Worm (Caenorhabditis elegans) whole organism, L1 larva: ENCODE results near the gene W03C9.6.

Experiments
- C04F5.9 ChIP-seq: sonication (generic microtip); optimal IDR thresholded peaks from 2 replicates; lab custom pipeline; 2016; ENCODE audit warnings: missing genetic modification characterization, missing compliant biosample characterization
- C34B4.2 ChIP-seq: sonication (generic microtip); optimal IDR thresholded peaks from 2 replicates; lab custom pipeline; 2017; ENCODE audit warnings: mild to moderate bottlenecking, missing genetic modification characterization, missing compliant biosample characterization
- F16B12.6 ChIP-seq: fragments of 150-350 bp; optimal IDR thresholded peaks from 2 replicates; lab custom pipeline; 2014; ENCODE audit warnings: missing biosample characterization, missing genetic modification characterization
- alr-1 ChIP-seq: fragments of 200-800 bp; sonication (Bioruptor generic); optimal IDR thresholded peaks from 2 replicates; lab custom pipeline; 2018; ENCODE audit warnings: borderline replicate concordance, mild to moderate bottlenecking, missing genetic modification characterization, missing compliant biosample characterization
- aly-2 ChIP-seq: fragments of 150-350 bp; optimal IDR thresholded peaks from 2 replicates; lab custom pipeline; 2014; ENCODE audit warnings: missing biosample characterization, missing genetic modification characterization
- ceh-63 ChIP-seq: fragments of 200-800 bp; sonication (Bioruptor generic); optimal IDR thresholded peaks from 2 replicates; lab custom pipeline; 2018; ENCODE audit warnings: mild to moderate bottlenecking, missing genetic modification characterization, missing compliant biosample characterization
- ceh-8 ChIP-seq: fragments of 200-800 bp; sonication (Bioruptor generic); optimal IDR thresholded peaks from 2 replicates; lab custom pipeline; 2018; ENCODE audit warnings: mild to moderate bottlenecking, missing genetic modification characterization, moderate library complexity, missing compliant biosample characterization
- ceh-82 ChIP-seq, 3 experiments: fragments of 150-350 bp in 1 of 3; sonication (generic microtip) in 2 of 3; optimal IDR thresholded peaks; 2 replicates each; lab custom pipeline; 2014 to 2017; ENCODE audit warnings: missing biosample characterization in 3 of 3, missing genetic modification characterization in 3 of 3
- ceh-88 ChIP-seq: fragments of 200-800 bp; sonication (Bioruptor generic); IDR thresholded peaks from 2 replicates; pipeline ENCODE4 v1.3.6; 2022; ENCODE audit warnings: missing genetic modification characterization, missing compliant biosample characterization
- ceh-90 ChIP-seq: sonication (generic microtip); optimal IDR thresholded peaks from 2 replicates; lab custom pipeline; 2016; ENCODE audit warnings: missing genetic modification characterization, missing compliant biosample characterization
- ces-1 ChIP-seq: fragments of 150-350 bp; optimal IDR thresholded peaks from 2 replicates; lab custom pipeline; 2014; ENCODE audit warnings: missing biosample characterization, missing genetic modification reagents, missing genetic modification characterization
- dsc-1 ChIP-seq: sonication (generic microtip); optimal IDR thresholded peaks from 2 replicates; lab custom pipeline; 2016; ENCODE audit warnings: mild to moderate bottlenecking, missing genetic modification characterization, missing compliant biosample characterization
- egl-13 ChIP-seq: sonication (generic microtip); optimal IDR thresholded peaks from 2 replicates; lab custom pipeline; 2016; ENCODE audit warnings: missing genotype, missing genetic modification reagents, missing genetic modification characterization, missing compliant biosample characterization
- egl-27 ChIP-seq, 2 experiments: fragments of 150-350 bp in 1 of 2; sonication (generic microtip); optimal IDR thresholded peaks; 3 replicates each; lab custom pipeline; 2017 to 2018; ENCODE audit warnings: missing biosample characterization in 2 of 2, missing genetic modification characterization in 2 of 2, missing genetic modification reagents in 2 of 2
- elt-2 ChIP-seq: sonication (generic microtip); optimal IDR thresholded peaks from 2 replicates; lab custom pipeline; 2016; ENCODE audit warnings: missing genetic modification characterization, mild to moderate bottlenecking, inconsistent platforms, missing compliant biosample characterization, missing genetic modification reagents
- elt-3 ChIP-seq, 6 experiments: fragments of 150-350 bp in 1 of 6; sonication (generic microtip); optimal IDR thresholded peaks; 2 replicates each; lab custom pipeline; 2017 to 2018; ENCODE audit warnings: missing biosample characterization in 6 of 6, missing genetic modification characterization in 6 of 6, inconsistent platforms in 1 of 6
- ets-5 ChIP-seq: fragments of 200-800 bp; sonication (Bioruptor generic); IDR thresholded peaks from 2 replicates; pipeline ENCODE4 v1.3.6; 2022; ENCODE audit warnings: missing genetic modification characterization, missing compliant biosample characterization
- hlh-17 ChIP-seq: fragments of 200-800 bp; sonication (Bioruptor generic); optimal IDR thresholded peaks from 2 replicates; lab custom pipeline; 2018; ENCODE audit warnings: missing genetic modification characterization, mild to moderate bottlenecking, missing compliant biosample characterization, moderate library complexity, borderline replicate concordance
- hlh-4 ChIP-seq: sonication (generic microtip); optimal IDR thresholded peaks from 2 replicates; lab custom pipeline; 2016; ENCODE audit warnings: mild to moderate bottlenecking, missing genetic modification characterization, missing compliant biosample characterization
- hpl-2 ChIP-seq: fragments of 150-350 bp; optimal IDR thresholded peaks from 2 replicates; lab custom pipeline; 2014; ENCODE audit warnings: missing biosample characterization, missing genetic modification reagents, missing genetic modification characterization
- irx-1 ChIP-seq: sonication (generic microtip); optimal IDR thresholded peaks from 2 replicates; lab custom pipeline; 2016; ENCODE audit warnings: missing genetic modification characterization, missing compliant biosample characterization
- lir-3 ChIP-seq: sonication (generic microtip); optimal IDR thresholded peaks from 2 replicates; lab custom pipeline; 2016; ENCODE audit warnings: mild to moderate bottlenecking, missing genetic modification characterization, moderate library complexity, missing compliant biosample characterization; ENCODE audit not compliant: poor library complexity
- lsy-2 ChIP-seq, 2 experiments: fragments of 150-350 bp; optimal IDR thresholded peaks; 2 replicates each; lab custom pipeline; 2014; ENCODE audit warnings: missing biosample characterization in 2 of 2, missing genetic modification characterization in 2 of 2
- mef-2 ChIP-seq: fragments of 150-350 bp; optimal IDR thresholded peaks from 2 replicates; lab custom pipeline; 2014; ENCODE audit warnings: missing biosample characterization, missing genetic modification characterization
- nhr-237 ChIP-seq: fragments of 150-350 bp; optimal IDR thresholded peaks from 2 replicates; lab custom pipeline; 2014; ENCODE audit warnings: missing biosample characterization, missing genetic modification characterization
- nhr-76 ChIP-seq: sonication (generic microtip); optimal IDR thresholded peaks from 2 replicates; lab custom pipeline; 2017; ENCODE audit warnings: missing biosample characterization, missing genetic modification characterization
- pag-3 ChIP-seq: sonication (generic microtip); optimal IDR thresholded peaks from 2 replicates; lab custom pipeline; 2017; ENCODE audit warnings: missing genetic modification characterization, mild to moderate bottlenecking, missing compliant biosample characterization, antibody characterized with exemption, borderline replicate concordance; ENCODE audit not compliant: insufficient read depth
- pqm-1 ChIP-seq: sonication (generic microtip); optimal IDR thresholded peaks from 3 replicates; lab custom pipeline; 2017; ENCODE audit warnings: missing biosample characterization, missing genetic modification characterization
- skn-1 ChIP-seq: fragments of 150-350 bp; optimal IDR thresholded peaks from 2 replicates; lab custom pipeline; 2014; ENCODE audit warnings: missing biosample characterization, missing genetic modification characterization
- snpc-4 ChIP-seq: fragments of 150-350 bp; optimal IDR thresholded peaks from 2 replicates; lab custom pipeline; 2014; ENCODE audit warnings: missing biosample characterization, missing genetic modification characterization
- snu-23 ChIP-seq: sonication (generic microtip); optimal IDR thresholded peaks from 2 replicates; lab custom pipeline; 2016; ENCODE audit warnings: missing genetic modification characterization, missing compliant biosample characterization
- sox-4 ChIP-seq: sonication (generic microtip); optimal IDR thresholded peaks from 2 replicates; lab custom pipeline; 2016; ENCODE audit warnings: missing genetic modification characterization, missing compliant biosample characterization
- sptf-1 ChIP-seq: fragments of 150-350 bp; optimal IDR thresholded peaks from 2 replicates; lab custom pipeline; 2014; ENCODE audit warnings: missing biosample characterization, missing genetic modification characterization
- sup-37 ChIP-seq: fragments of 200-800 bp; sonication (Bioruptor generic); optimal IDR thresholded peaks from 2 replicates; lab custom pipeline; 2018; ENCODE audit warnings: mild to moderate bottlenecking, missing genetic modification characterization, missing compliant biosample characterization
- unc-62 ChIP-seq: fragments of 150-350 bp; optimal IDR thresholded peaks from 2 replicates; lab custom pipeline; 2014; ENCODE audit warnings: missing biosample characterization, missing genetic modification reagents, missing genetic modification characterization
- unc-86 ChIP-seq: sonication (generic microtip); optimal IDR thresholded peaks from 2 replicates; lab custom pipeline; 2016; ENCODE audit warnings: missing genetic modification characterization, missing compliant biosample characterization
- unc-98 ChIP-seq: fragments of 200-800 bp; sonication (Bioruptor generic); IDR thresholded peaks from 2 replicates; pipeline ENCODE4 v1.3.6; 2022; ENCODE audit warnings: missing genetic modification characterization, missing compliant biosample characterization
- vab-15 ChIP-seq: sonication (generic microtip); optimal IDR thresholded peaks from 2 replicates; lab custom pipeline; 2017; ENCODE audit warnings: missing genotype, mild to moderate bottlenecking, missing genetic modification characterization, missing compliant biosample characterization
- zag-1 ChIP-seq: fragments of 150-350 bp; optimal IDR thresholded peaks from 2 replicates; lab custom pipeline; 2014; ENCODE audit warnings: missing biosample characterization, missing genetic modification characterization
- zip-4 ChIP-seq: fragments of 200-800 bp; sonication (Bioruptor generic); optimal IDR thresholded peaks from 2 replicates; lab custom pipeline; 2018; ENCODE audit warnings: mild to moderate bottlenecking, missing genetic modification characterization, moderate library complexity, missing compliant biosample characterization
- ztf-11 ChIP-seq, 2 experiments: sonication (generic microtip); optimal IDR thresholded peaks; 2 replicates each; lab custom pipeline; 2016 to 2017; ENCODE audit warnings: missing genetic modification characterization in 2 of 2, missing biosample characterization in 1 of 2, missing compliant biosample characterization in 1 of 2
- ztf-4 ChIP-seq: fragments of 150-350 bp; optimal IDR thresholded peaks from 2 replicates; lab custom pipeline; 2014; ENCODE audit warnings: missing biosample characterization, missing genetic modification characterization

The W03C9.6 gene

DNA sequence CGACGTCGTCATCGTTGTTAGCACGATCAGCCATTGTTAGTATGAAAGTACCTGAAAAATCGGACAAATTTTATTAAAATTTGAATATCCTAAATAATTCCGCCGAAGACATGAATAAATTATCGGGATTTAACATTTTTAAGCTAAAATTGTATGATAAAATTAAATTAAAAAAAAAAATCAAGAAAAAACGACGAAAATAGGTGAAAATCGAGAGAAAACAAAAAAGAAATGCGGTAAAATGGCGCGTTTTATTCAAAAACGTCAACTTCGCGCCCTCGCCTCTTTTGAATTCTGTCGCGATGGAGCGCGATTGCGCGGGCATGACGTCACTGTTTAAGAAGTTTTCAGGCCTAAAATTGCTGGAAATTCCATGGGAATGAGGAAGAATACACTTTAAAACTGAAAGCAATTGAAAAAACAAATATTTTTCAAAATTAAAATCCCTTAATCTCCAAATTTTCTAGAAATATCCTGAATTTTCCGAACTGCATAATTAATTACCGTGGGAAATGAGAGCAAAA is 52.3 kb downstream of the W03C9.6 start, which contains the start of gene mcm-2 (continued):
- TF ChIP-seq irx-1 (tag; lab: Kevin White, UChicago) (peak; percentile 3), nhr-237 (tag; lab: Kevin White, UChicago) (no peak), ceh-88 (GFP tag; lab: Robert Waterston, UW) (no peak), F16B12.6 (tag; lab: Kevin White, UChicago) (peak; percentile 38), sup-37 (GFP tag; lab: Kevin White, UChicago) (no peak), ces-1 (GFP tag; lab: Kevin White, UChicago) (no peak), elt-2 (tag; lab: Kevin White, UChicago) (no peak), ceh-90 (tag; lab: Kevin White, UChicago) (no peak), unc-86 (tag; lab: Kevin White, UChicago) (peak; percentile 75), zip-4 (GFP tag; lab: Kevin White, UChicago) (no peak), egl-27 (tag; optimal IDR thresholded peaks at IDR 0.05; lab: Kevin White, UChicago) (no peak), hlh-4 (tag; lab: Kevin White, UChicago) (no peak), hlh-17 (no peak), lsy-2 (tag; optimal IDR thresholded peaks at IDR 0.05; lab: Kevin White, UChicago) (peak; percentile 60 to 81), skn-1 (tag; lab: Kevin White, UChicago) (peak; percentile 59), unc-62 (no peak), ceh-82 (tag; optimal IDR thresholded peaks at IDR 0.05; lab: Kevin White, UChicago) (peak in 2 of 3 experiments; percentile 23 to 68), hpl-2 (GFP tag; lab: Kevin White, UChicago) (peak; percentile 16), dsc-1 (tag; lab: Kevin White, UChicago) (peak; percentile 35), C34B4.2 (no peak), ceh-63 (GFP tag; lab: Kevin White, UChicago) (no peak), mef-2 (tag; lab: Kevin White, UChicago) (no peak), pag-3 (no peak), snu-23 (GFP tag; lab: Kevin White, UChicago) (peak; percentile 68), lir-3 (tag; lab: Kevin White, UChicago) (no peak), sptf-1 (tag; lab: Kevin White, UChicago) (no peak), alr-1 (tag; lab: Kevin White, UChicago) (no peak), ztf-4 (tag; lab: Kevin White, UChicago) (no peak), snpc-4 (tag; lab: Kevin White, UChicago) (peak; percentile 19), ceh-8 (GFP tag; lab: Kevin White, UChicago) (no peak), zag-1 (no peak), vab-15 (tag; lab: Kevin White, UChicago) (no peak), nhr-76 (tag; lab: Kevin White, UChicago) (no peak), C04F5.9 (tag; lab: Kevin White, UChicago) (no peak), unc-98 (GFP tag; lab: Robert Waterston, UW) (no peak), egl-13 (peak; percentile 10), aly-2 (tag; lab: Kevin White, UChicago) (no peak), pqm-1 (tag; lab: Kevin White, UChicago) (no peak), ztf-11 (tag; optimal IDR thresholded peaks at IDR 0.05; lab: Kevin White, UChicago) (peak in 1 of 2 experiments; percentile 8), ets-5 (GFP tag; lab: Robert Waterston, UW) (no peak), elt-3 (tag; optimal IDR thresholded peaks at IDR 0.05; lab: Kevin White, UChicago) (no peak), sox-4 (tag; lab: Kevin White, UChicago) (no peak)
